Fruit fly (Drosophila melanogaster) whole organism, embryonic: ENCODE measurements around the gene AstA-R1.

ENCODE experiments used
- B-H2 ChIP-seq: fragments of 200-800 bp; sonication (Bioruptor generic); optimal IDR thresholded peaks from 2 replicates; lab custom pipeline; 2018; ENCODE audit warnings: missing biosample characterization, mild to moderate bottlenecking, missing genetic modification characterization
- BEAF-32 ChIP-seq: fragments of 200-800 bp; sonication (Bioruptor generic); optimal IDR thresholded peaks from 3 replicates; lab custom pipeline; 2017; ENCODE audit warnings: missing biosample characterization, missing genetic modification characterization, mild to moderate bottlenecking, moderate library complexity, missing genetic modification reagents
- Bgb ChIP-seq: fragments of 200-800 bp; sonication (Bioruptor generic); IDR thresholded peaks from 2 replicates; pipeline ENCODE4 v1.3.6; 2022; ENCODE audit warnings: missing biosample characterization, missing genetic modification characterization; ENCODE audit not compliant: partially characterized antibody
- CG10147 ChIP-seq: fragments of 200-800 bp; sonication (Bioruptor generic); optimal IDR thresholded peaks from 2 replicates; lab custom pipeline; 2019; ENCODE audit warnings: missing biosample characterization, mild to moderate bottlenecking, missing genetic modification characterization, moderate library complexity
- CG10565 ChIP-seq: fragments of 200-800 bp; sonication (Bioruptor generic); optimal IDR thresholded peaks from 3 replicates; lab custom pipeline; 2016; ENCODE audit warnings: missing biosample characterization, mild to moderate bottlenecking, missing genetic modification characterization
- CG11398 ChIP-seq: fragments of 200-800 bp; sonication (Bioruptor generic); optimal IDR thresholded peaks from 2 replicates; lab custom pipeline; 2016; ENCODE audit warnings: missing biosample characterization, missing genetic modification characterization
- CG12659 ChIP-seq: fragments of 200-800 bp; sonication (Bioruptor generic); optimal IDR thresholded peaks from 3 replicates; lab custom pipeline; 2017; ENCODE audit warnings: mild to moderate bottlenecking, missing biosample characterization, missing genetic modification reagents, missing genetic modification characterization
- CG13287 ChIP-seq: fragments of 200-800 bp; sonication (Bioruptor generic); IDR thresholded peaks from 2 replicates; pipeline ENCODE4 v1.3.6; 2022; ENCODE audit warnings: missing biosample characterization, missing genetic modification characterization; ENCODE audit not compliant: partially characterized antibody
- CG1603 ChIP-seq: fragments of 200-800 bp; sonication (Bioruptor generic); optimal IDR thresholded peaks from 2 replicates; lab custom pipeline; 2019; ENCODE audit warnings: missing biosample characterization, mild to moderate bottlenecking, missing genetic modification characterization, moderate library complexity
- CG17385 ChIP-seq: fragments of 200-800 bp; sonication (Bioruptor generic); optimal IDR thresholded peaks from 3 replicates; lab custom pipeline; 2018; ENCODE audit warnings: missing biosample characterization, mild to moderate bottlenecking, missing genetic modification characterization
- CG2202 ChIP-seq: fragments of 200-800 bp; sonication (Bioruptor generic); optimal IDR thresholded peaks from 2 replicates; lab custom pipeline; 2018; ENCODE audit warnings: missing biosample characterization, mild to moderate bottlenecking, missing genetic modification characterization
- CG2712 ChIP-seq: fragments of 200-800 bp; optimal IDR thresholded peaks from 3 replicates; lab custom pipeline; 2019; ENCODE audit warnings: missing biosample characterization, mild to moderate bottlenecking, missing genetic modification characterization, moderate library complexity
- CG31441 ChIP-seq: fragments of 200-800 bp; sonication (Bioruptor generic); IDR thresholded peaks from 2 replicates; pipeline ENCODE4 v1.3.6; 2022; ENCODE audit warnings: missing biosample characterization, missing genetic modification characterization
- CG32772 ChIP-seq: fragments of 200-800 bp; sonication (Bioruptor generic); IDR thresholded peaks from 2 replicates; pipeline ENCODE4 v1.3.6; 2022; ENCODE audit warnings: missing biosample characterization, missing genetic modification characterization
- CG3995 ChIP-seq: fragments of 200-800 bp; sonication (Bioruptor generic); optimal IDR thresholded peaks from 3 replicates; lab custom pipeline; 2016; ENCODE audit warnings: missing biosample characterization, missing genetic modification characterization
- CG8290 ChIP-seq, 3 experiments: fragments of 200-800 bp; sonication (Bioruptor generic); optimal IDR thresholded peaks; 2 replicates each; lab custom pipeline; 2016 to 2019; ENCODE audit warnings: missing biosample characterization in 3 of 3, missing genetic modification characterization in 3 of 3, mild to moderate bottlenecking in 2 of 3, moderate library complexity in 1 of 3
- CTCF ChIP-seq: fragments of 200-800 bp; sonication (Bioruptor generic); optimal IDR thresholded peaks from 2 replicates; lab custom pipeline; 2017; ENCODE audit warnings: missing biosample characterization, mild to moderate bottlenecking, missing genetic modification characterization, moderate library complexity
- Dek ChIP-seq: fragments of 200-800 bp; sonication (Bioruptor generic); optimal IDR thresholded peaks from 3 replicates; lab custom pipeline; 2019; ENCODE audit warnings: missing biosample characterization, mild to moderate bottlenecking, missing genetic modification characterization, moderate library complexity
- Doc2 ChIP-seq: fragments of 200-800 bp; sonication (Bioruptor generic); IDR thresholded peaks from 2 replicates; pipeline ENCODE4 v1.3.6; 2022; ENCODE audit warnings: missing biosample characterization, missing genetic modification characterization
- Dp ChIP-seq: fragments of 200-800 bp; sonication (Bioruptor generic); optimal IDR thresholded peaks from 2 replicates; lab custom pipeline; 2018; ENCODE audit warnings: missing biosample characterization, mild to moderate bottlenecking, missing genetic modification characterization, moderate library complexity
- E2f2 ChIP-seq: fragments of 200-800 bp; sonication (Bioruptor generic); IDR thresholded peaks from 2 replicates; pipeline ENCODE4 v1.3.6; 2022; ENCODE audit warnings: missing biosample characterization, missing genetic modification characterization
- Ets97D ChIP-seq: fragments of 200-800 bp; sonication (Bioruptor generic); optimal IDR thresholded peaks from 3 replicates; lab custom pipeline; 2016; ENCODE audit warnings: missing biosample characterization, missing genetic modification characterization
- Fer3 ChIP-seq: fragments of 200-800 bp; sonication (Bioruptor generic); optimal IDR thresholded peaks from 2 replicates; lab custom pipeline; 2018; ENCODE audit warnings: missing biosample characterization, mild to moderate bottlenecking, missing genetic modification characterization, moderate library complexity
- HmgZ ChIP-seq: fragments of 200-800 bp; sonication (Bioruptor generic); optimal IDR thresholded peaks from 2 replicates; lab custom pipeline; 2018; ENCODE audit warnings: missing biosample characterization, mild to moderate bottlenecking, missing genetic modification characterization
- Hmr ChIP-seq: fragments of 200-800 bp; sonication (Bioruptor generic); optimal IDR thresholded peaks from 3 replicates; lab custom pipeline; 2017; ENCODE audit warnings: mild to moderate bottlenecking, missing biosample characterization, missing genetic modification reagents, missing genetic modification characterization
- Lhr ChIP-seq: fragments of 200-800 bp; sonication (Bioruptor generic); optimal IDR thresholded peaks from 3 replicates; lab custom pipeline; 2017; ENCODE audit warnings: mild to moderate bottlenecking, missing biosample characterization, missing genetic modification reagents, missing genetic modification characterization
- Med ChIP-seq: fragments of 200-800 bp; sonication (Bioruptor generic); peaks from one replicate; lab custom pipeline; 2016; ENCODE audit warnings: missing biosample characterization, missing genetic modification characterization, mild to moderate bottlenecking, inconsistent platforms, moderate library complexity
- Neu2 ChIP-seq: fragments of 200-800 bp; sonication (Bioruptor generic); optimal IDR thresholded peaks from 3 replicates; lab custom pipeline; 2016; ENCODE audit warnings: missing biosample characterization, missing genetic modification characterization, borderline replicate concordance
- Nf-YA ChIP-seq: fragments of 200-800 bp; sonication (Bioruptor generic); IDR thresholded peaks from 2 replicates; pipeline ENCODE4 v1.3.6; 2022; ENCODE audit warnings: missing biosample characterization, missing genetic modification characterization
- Pdp1 ChIP-seq, 2 experiments: fragments of 200-800 bp; sonication (Bioruptor generic); optimal IDR thresholded peaks; 3 replicates each; lab custom pipeline; 2016; ENCODE audit warnings: missing biosample characterization in 2 of 2, missing genetic modification characterization in 2 of 2, mild to moderate bottlenecking in 1 of 2, moderate library complexity in 1 of 2
- Sry-δ ChIP-seq: fragments of 200-800 bp; sonication (Bioruptor generic); optimal IDR thresholded peaks from 2 replicates; lab custom pipeline; 2016; ENCODE audit warnings: missing biosample characterization, missing genetic modification characterization
- TFAM ChIP-seq: fragments of 200-800 bp; sonication (Bioruptor generic); optimal IDR thresholded peaks from 2 replicates; lab custom pipeline; 2017; ENCODE audit warnings: missing biosample characterization, missing genetic modification characterization, inconsistent platforms
- Trl ChIP-seq, 3 experiments: fragments of >200 bp in 2 of 3; fragments of 200-800 bp in 1 of 3; sonication (Bioruptor generic) in 1 of 3; optimal IDR thresholded peaks; 2 replicates in 1 of 3; 3 replicates in 2 of 3; lab custom pipeline; 2016 to 2017; ENCODE audit warnings: missing biosample characterization in 1 of 3, missing genetic modification characterization in 1 of 3
- amos ChIP-seq: fragments of 200-800 bp; sonication (Bioruptor generic); IDR thresholded peaks from 2 replicates; pipeline ENCODE4 v1.3.6; 2022; ENCODE audit warnings: missing biosample characterization, missing genetic modification characterization; ENCODE audit not compliant: partially characterized antibody
- caup ChIP-seq: fragments of 200-800 bp; sonication (Bioruptor generic); optimal IDR thresholded peaks from 3 replicates; lab custom pipeline; 2017; ENCODE audit warnings: missing biosample characterization, mild to moderate bottlenecking, missing genetic modification characterization, moderate library complexity; ENCODE audit not compliant: severe bottlenecking
- chn ChIP-seq: fragments of 200-800 bp; sonication (Bioruptor generic); optimal IDR thresholded peaks from 2 replicates; lab custom pipeline; 2016; ENCODE audit warnings: missing biosample characterization, missing genetic modification characterization
- dysf ChIP-seq: fragments of 200-800 bp; sonication (Bioruptor generic); IDR thresholded peaks from 3 replicates; pipeline ENCODE4 v1.3.6; 2022; ENCODE audit warnings: missing biosample characterization, missing genetic modification characterization
- ftz-f1 ChIP-seq: fragments of 200-800 bp; sonication (Bioruptor generic); optimal IDR thresholded peaks from 2 replicates; lab custom pipeline; 2016; ENCODE audit warnings: missing biosample characterization, missing genetic modification characterization
- gce ChIP-seq: fragments of 200-800 bp; sonication (Bioruptor generic); IDR thresholded peaks from 3 replicates; pipeline ENCODE4 v1.3.6; 2022; ENCODE audit warnings: missing biosample characterization, missing genetic modification characterization
- gfzf ChIP-seq: fragments of 200-800 bp; sonication (Bioruptor generic); optimal IDR thresholded peaks from 2 replicates; lab custom pipeline; 2016; ENCODE audit warnings: missing biosample characterization, mild to moderate bottlenecking, missing genetic modification characterization, moderate library complexity
- h ChIP-seq: fragments of >200 bp; optimal IDR thresholded peaks from 2 replicates; lab custom pipeline; 2017
- lab ChIP-seq: fragments of 200-800 bp; sonication (Bioruptor generic); optimal IDR thresholded peaks from 3 replicates; lab custom pipeline; 2017; ENCODE audit warnings: missing biosample characterization, missing genetic modification characterization, mild to moderate bottlenecking, moderate library complexity, missing genetic modification reagents
- lola ChIP-seq, 3 experiments: fragments of >200 bp in 2 of 3; fragments of 200-800 bp in 1 of 3; sonication (Bioruptor generic) in 1 of 3; optimal IDR thresholded peaks; 2 replicates each; lab custom pipeline; 2017 to 2019; ENCODE audit warnings: missing biosample characterization in 3 of 3, missing genetic modification characterization in 3 of 3, mild to moderate bottlenecking in 1 of 3, moderate library complexity in 1 of 3
- pita ChIP-seq: fragments of 200-800 bp; sonication (Bioruptor generic); optimal IDR thresholded peaks from 2 replicates; lab custom pipeline; 2017; ENCODE audit warnings: missing biosample characterization, mild to moderate bottlenecking, missing genetic modification characterization
- pzg ChIP-seq: fragments of 200-800 bp; sonication (Bioruptor generic); optimal IDR thresholded peaks from 3 replicates; lab custom pipeline; 2018; ENCODE audit warnings: missing biosample characterization, mild to moderate bottlenecking, missing genetic modification characterization, moderate library complexity
- slp2 ChIP-seq: fragments of 200-800 bp; sonication (Bioruptor generic); optimal IDR thresholded peaks from 2 replicates; lab custom pipeline; 2016; ENCODE audit warnings: missing biosample characterization, missing genetic modification characterization
- sug ChIP-seq: fragments of 200-800 bp; optimal IDR thresholded peaks from 2 replicates; lab custom pipeline; 2019; ENCODE audit warnings: missing biosample characterization, mild to moderate bottlenecking, missing genetic modification characterization, moderate library complexity
- twi ChIP-seq: fragments of 200-800 bp; optimal IDR thresholded peaks from 2 replicates; lab custom pipeline; 2019; ENCODE audit warnings: missing biosample characterization, mild to moderate bottlenecking, missing genetic modification characterization, moderate library complexity
- vvl ChIP-seq: fragments of 200-800 bp; sonication (Bioruptor generic); IDR thresholded peaks from 2 replicates; pipeline ENCODE4 v1.3.6; 2022; ENCODE audit warnings: missing biosample characterization, missing genetic modification characterization

The AstA-R1 gene

DNA sequence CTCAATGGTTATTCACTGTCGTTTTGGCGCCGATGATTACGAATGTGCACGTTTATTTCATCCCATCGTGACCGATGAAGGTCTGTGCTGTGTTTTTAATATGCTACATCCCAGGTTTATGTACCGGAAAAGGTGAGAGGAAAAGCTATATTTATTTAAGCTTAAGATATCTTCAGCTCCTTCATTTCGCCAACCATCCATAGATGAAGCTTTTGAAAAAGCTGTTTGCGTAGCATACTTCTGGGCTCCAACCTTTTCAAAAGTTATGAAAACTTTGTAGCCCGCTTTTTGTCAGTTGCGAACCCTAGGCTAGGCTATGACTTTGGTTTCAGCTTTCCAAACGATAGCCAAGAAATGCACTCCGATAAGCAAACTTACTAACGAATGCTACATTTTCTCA is 4.1 kb upstream of the AstA-R1 start:
- TF ChIP-seq pita (GFP tag; lab: Kevin White, UChicago) (peak; percentile 65), Med (GFP tag; lab: Kevin White, UChicago) (peak; percentile 37), Neu2 (GFP tag; lab: Kevin White, UChicago) (no peak), Trl (optimal IDR thresholded peaks at IDR 0.05; lab: Kevin White, UChicago) (no peak), Trl (GFP tag; optimal IDR thresholded peaks at IDR 0.05; lab: Kevin White, UChicago) (no peak), pzg (GFP tag; lab: Kevin White, UChicago) (peak; percentile 29), gce (no peak), CG10565 (GFP tag; lab: Kevin White, UChicago) (no peak), B-H2 (GFP tag; lab: Kevin White, UChicago) (peak; percentile 16), CG11398 (GFP tag; lab: Kevin White, UChicago) (no peak), slp2 (no peak), CTCF (GFP tag; lab: Kevin White, UChicago) (peak; percentile 77), twi (tag; lab: Kevin White, UChicago) (no peak), gfzf (peak; percentile 53), CG2202 (tag; lab: Kevin White, UChicago) (no peak), lola (GFP tag; optimal IDR thresholded peaks at IDR 0.05; lab: Kevin White, UChicago) (peak in 1 of 3 experiments; percentile 61), Sry-δ (GFP tag; lab: Kevin White, UChicago) (peak; percentile 38), CG2712 (tag; lab: Kevin White, UChicago) (peak; percentile 18), Bgb (GFP tag; lab: Robert Waterston, UW) (peak; percentile 32; the same call in 1 of the 2 replicates), Hmr (peak; percentile 42), ftz-f1 (peak; percentile 60), Nf-YA (GFP tag; lab: Robert Waterston, UW) (no peak), Ets97D (GFP tag; lab: Kevin White, UChicago) (peak; percentile 29), Fer3 (tag; lab: Kevin White, UChicago) (no peak), TFAM (GFP tag; lab: Kevin White, UChicago) (no peak), vvl (GFP tag; lab: Robert Waterston, UW) (0 out of 2 replicates have a peak, but pooled peaks have one; percentile 16), CG8290 (GFP tag; optimal IDR thresholded peaks at IDR 0.05; lab: Kevin White, UChicago) (peak; percentile 90), CG8290 (tag; optimal IDR thresholded peaks at IDR 0.05; lab: Kevin White, UChicago) (peak; percentile 88 to 96), Lhr (GFP tag; lab: Kevin White, UChicago) (peak; percentile 41), dysf (GFP tag; lab: Robert Waterston, UW) (no peak), CG32772 (no peak), HmgZ (tag; lab: Kevin White, UChicago) (peak; percentile 54), BEAF-32 (GFP tag; lab: Kevin White, UChicago) (peak; percentile 46), CG1603 (peak; percentile 40), CG3995 (GFP tag; lab: Kevin White, UChicago) (peak; percentile 68), E2f2 (GFP tag; lab: Robert Waterston, UW) (peak; percentile 68), CG10147 (GFP tag; lab: Kevin White, UChicago) (peak; percentile 13), amos (GFP tag; lab: Robert Waterston, UW) (peak; percentile 41; the same call in 1 of the 2 replicates), h (lab: Kevin White, UChicago) (no peak), sug (tag; lab: Kevin White, UChicago) (peak; percentile 5), Pdp1 (GFP tag; optimal IDR thresholded peaks at IDR 0.05; lab: Kevin White, UChicago) (peak in 1 of 2 experiments; percentile 30), caup (GFP tag; lab: Kevin White, UChicago) (no peak), CG17385 (GFP tag; lab: Kevin White, UChicago) (no peak), CG31441 (GFP tag; lab: Robert Waterston, UW) (no peak), Doc2 (GFP tag; lab: Robert Waterston, UW) (no peak), Dp (peak; percentile 67), CG13287 (GFP tag; lab: Robert Waterston, UW) (peak; percentile 41; the same call in 1 of the 2 replicates), CG12659 (GFP tag; lab: Kevin White, UChicago) (peak; percentile 2), Dek (tag; lab: Kevin White, UChicago) (peak; percentile 11), chn (GFP tag; lab: Kevin White, UChicago) (no peak), lab (no peak)
